Worm (Caenorhabditis elegans) whole organism, L1 larva: Measurements from ENCODE around the gene F41E6.1.

Experiments
- aly-2 ChIP-seq: fragments of 150-350 bp; optimal IDR thresholded peaks from 2 replicates; lab custom pipeline; 2014; ENCODE audit warnings: missing biosample characterization, missing genetic modification characterization
- ama-1 ChIP-seq: fragments of 150-350 bp; optimal IDR thresholded peaks from 2 replicates; lab custom pipeline; 2014
- ceh-8 ChIP-seq: fragments of 200-800 bp; sonication (Bioruptor generic); optimal IDR thresholded peaks from 2 replicates; lab custom pipeline; 2018; ENCODE audit warnings: mild to moderate bottlenecking, missing genetic modification characterization, moderate library complexity, missing compliant biosample characterization
- dsc-1 ChIP-seq: sonication (generic microtip); optimal IDR thresholded peaks from 2 replicates; lab custom pipeline; 2016; ENCODE audit warnings: mild to moderate bottlenecking, missing genetic modification characterization, missing compliant biosample characterization
- efl-3 ChIP-seq: fragments of 200-800 bp; sonication (Bioruptor generic); optimal IDR thresholded peaks from 2 replicates; lab custom pipeline; 2018; ENCODE audit warnings: mild to moderate bottlenecking, missing genetic modification characterization, missing compliant biosample characterization
- lir-3 ChIP-seq: sonication (generic microtip); optimal IDR thresholded peaks from 2 replicates; lab custom pipeline; 2016; ENCODE audit warnings: mild to moderate bottlenecking, missing genetic modification characterization, moderate library complexity, missing compliant biosample characterization; ENCODE audit not compliant: poor library complexity
- nhr-12 ChIP-seq: sonication (generic microtip); optimal IDR thresholded peaks from 2 replicates; lab custom pipeline; 2017; ENCODE audit warnings: missing biosample characterization, missing genetic modification characterization
- swsn-7 ChIP-seq: sonication (generic microtip); optimal IDR thresholded peaks from 2 replicates; lab custom pipeline; 2016; ENCODE audit warnings: missing genetic modification characterization, missing compliant biosample characterization
- unc-62 ChIP-seq: fragments of 150-350 bp; optimal IDR thresholded peaks from 2 replicates; lab custom pipeline; 2014; ENCODE audit warnings: missing biosample characterization, missing genetic modification reagents, missing genetic modification characterization
- zag-1 ChIP-seq: fragments of 150-350 bp; optimal IDR thresholded peaks from 2 replicates; lab custom pipeline; 2014; ENCODE audit warnings: missing biosample characterization, missing genetic modification characterization

DNA sequence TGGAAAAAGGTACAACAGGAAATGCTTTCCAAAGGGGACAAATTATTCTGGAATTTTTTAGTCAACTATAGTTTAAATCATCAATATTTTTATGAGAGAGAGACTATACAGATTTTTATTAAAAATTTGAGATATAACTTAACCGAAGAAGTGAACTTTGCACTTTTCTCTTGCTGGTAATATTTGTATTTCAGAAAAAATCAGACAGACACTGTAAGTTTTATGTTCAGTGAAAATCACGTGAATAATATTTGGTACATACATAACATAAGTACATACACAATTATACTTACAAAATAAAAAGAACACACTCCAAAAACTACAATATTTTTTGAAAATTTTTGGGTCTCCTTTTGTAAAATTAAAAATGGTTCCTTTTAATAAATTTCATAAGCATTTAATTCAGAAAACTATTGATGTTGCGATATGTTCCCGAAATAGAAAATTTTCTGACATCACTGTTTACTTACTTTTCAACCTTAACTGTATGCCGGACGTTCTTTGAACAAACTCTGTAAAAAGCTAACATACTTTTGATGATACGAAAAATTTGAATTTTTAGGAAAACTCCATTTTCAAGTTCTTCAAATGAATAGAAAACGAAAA lies 15.4 kb downstream of the F41E6.1 start, which contains the start of the genes F28A12.10 and acd-4:
- TF ChIP-seq ceh-8 (GFP tag; lab: Kevin White, UChicago) (no peak), zag-1 (tag; lab: Kevin White, UChicago) (no peak), ama-1 (lab: Kevin White, UChicago) (no peak), swsn-7 (tag; lab: Kevin White, UChicago) (no peak), aly-2 (tag; lab: Kevin White, UChicago) (no peak), dsc-1 (no peak), lir-3 (tag; lab: Kevin White, UChicago) (no peak), nhr-12 (tag; lab: Kevin White, UChicago) (no peak), unc-62 (GFP tag; lab: Kevin White, UChicago) (no peak), efl-3 (no peak)
